Fruit fly (Drosophila melanogaster) whole organism, embryonic: Measurements from ENCODE around the gene CG46523.

Source experiments
- Ada2b ChIP-seq: fragments of 200-800 bp; sonication (Bioruptor generic); IDR thresholded peaks from 2 replicates; pipeline ENCODE4 v1.3.6; 2022; ENCODE audit warnings: missing biosample characterization, missing genetic modification characterization
- Antp ChIP-seq: fragments of 200-800 bp; sonication (Bioruptor generic); optimal IDR thresholded peaks from 3 replicates; lab custom pipeline; 2016; ENCODE audit warnings: missing biosample characterization, missing genetic modification characterization
- Bdp1 ChIP-seq: fragments of 200-800 bp; sonication (Bioruptor generic); optimal IDR thresholded peaks from 3 replicates; lab custom pipeline; 2016; ENCODE audit warnings: missing biosample characterization, missing genetic modification characterization
- Bgb ChIP-seq: fragments of 200-800 bp; sonication (Bioruptor generic); IDR thresholded peaks from 2 replicates; pipeline ENCODE4 v1.3.6; 2022; ENCODE audit warnings: missing biosample characterization, missing genetic modification characterization; ENCODE audit not compliant: partially characterized antibody
- CG10274 ChIP-seq: fragments of 200-800 bp; sonication (Bioruptor generic); optimal IDR thresholded peaks from 3 replicates; lab custom pipeline; 2017; ENCODE audit warnings: missing biosample characterization, mild to moderate bottlenecking, missing genetic modification characterization
- CG10431 ChIP-seq: fragments of 200-800 bp; sonication (Bioruptor generic); optimal IDR thresholded peaks from 3 replicates; lab custom pipeline; 2018; ENCODE audit warnings: missing biosample characterization, mild to moderate bottlenecking, missing genetic modification characterization
- CG12769 ChIP-seq: fragments of 200-800 bp; sonication (Bioruptor generic); optimal IDR thresholded peaks from 2 replicates; lab custom pipeline; 2019; ENCODE audit warnings: missing biosample characterization, mild to moderate bottlenecking, missing genetic modification characterization, moderate library complexity
- CG15011 ChIP-seq: fragments of 200-800 bp; sonication (Bioruptor generic); optimal IDR thresholded peaks from 3 replicates; lab custom pipeline; 2018; ENCODE audit warnings: missing biosample characterization, mild to moderate bottlenecking, missing genetic modification characterization
- CG1529 ChIP-seq: fragments of 200-800 bp; sonication (Bioruptor generic); optimal IDR thresholded peaks from 3 replicates; lab custom pipeline; 2018; ENCODE audit warnings: missing biosample characterization, missing genetic modification characterization
- CG17568 ChIP-seq: fragments of 200-800 bp; sonication (Bioruptor generic); optimal IDR thresholded peaks from 2 replicates; lab custom pipeline; 2018; ENCODE audit warnings: missing biosample characterization, mild to moderate bottlenecking, missing genetic modification characterization, moderate library complexity
- CG17802 ChIP-seq: fragments of 200-800 bp; sonication (Bioruptor generic); optimal IDR thresholded peaks from 2 replicates; lab custom pipeline; 2018; ENCODE audit warnings: missing biosample characterization, mild to moderate bottlenecking, missing genetic modification characterization, moderate library complexity
- CG1832 ChIP-seq: fragments of 200-800 bp; sonication (Bioruptor generic); optimal IDR thresholded peaks from 2 replicates; lab custom pipeline; 2017; ENCODE audit warnings: missing biosample characterization, mild to moderate bottlenecking, missing genetic modification characterization, inconsistent platforms
- CG2120 ChIP-seq: fragments of 200-800 bp; sonication (Bioruptor generic); optimal IDR thresholded peaks from 3 replicates; lab custom pipeline; 2016; ENCODE audit warnings: missing biosample characterization, missing genetic modification characterization
- CG31224 ChIP-seq: fragments of 200-800 bp; sonication (Bioruptor generic); IDR thresholded peaks from 2 replicates; pipeline ENCODE4 v1.3.6; 2022; ENCODE audit warnings: missing biosample characterization, missing genetic modification characterization
- CG3726 ChIP-seq: fragments of 200-800 bp; sonication (Bioruptor generic); IDR thresholded peaks from 3 replicates; pipeline ENCODE4, ENCODE4 v1.3.6; 2022; ENCODE audit warnings: missing biosample characterization, missing genetic modification characterization
- CG4820 ChIP-seq: fragments of 200-800 bp; sonication (Bioruptor generic); optimal IDR thresholded peaks from 3 replicates; lab custom pipeline; 2016; ENCODE audit warnings: missing biosample characterization, missing genetic modification characterization
- CG5953 ChIP-seq: fragments of 200-800 bp; sonication (Bioruptor generic); IDR thresholded peaks from 2 replicates; pipeline ENCODE4 v1.3.6; 2022; ENCODE audit warnings: missing biosample characterization, missing genetic modification characterization
- CG6175 ChIP-seq: fragments of 200-800 bp; sonication (Bioruptor generic); IDR thresholded peaks from 3 replicates; pipeline ENCODE4 v1.3.6; 2022; ENCODE audit warnings: missing biosample characterization, missing genetic modification characterization
- CG6272 ChIP-seq: fragments of 200-800 bp; sonication (Bioruptor generic); IDR thresholded peaks from 2 replicates; pipeline ENCODE4 v1.3.6; 2022; ENCODE audit warnings: missing biosample characterization, missing genetic modification characterization
- CG6813 ChIP-seq: fragments of 200-800 bp; sonication (Bioruptor generic); optimal IDR thresholded peaks from 2 replicates; lab custom pipeline; 2017; ENCODE audit warnings: missing biosample characterization, missing genetic modification characterization, mild to moderate bottlenecking, moderate library complexity, missing genetic modification reagents
- CG7556 ChIP-seq: fragments of 200-800 bp; sonication (Bioruptor generic); optimal IDR thresholded peaks from 2 replicates; lab custom pipeline; 2017; ENCODE audit warnings: missing biosample characterization, mild to moderate bottlenecking, missing genetic modification characterization
- CG7745 ChIP-seq: fragments of 200-800 bp; sonication (Bioruptor generic); optimal IDR thresholded peaks from 2 replicates; lab custom pipeline; 2018; ENCODE audit warnings: missing biosample characterization, mild to moderate bottlenecking, missing genetic modification characterization, moderate library complexity
- CG7987 ChIP-seq: fragments of 200-800 bp; sonication (Bioruptor generic); optimal IDR thresholded peaks from 2 replicates; lab custom pipeline; 2018; ENCODE audit warnings: missing biosample characterization, mild to moderate bottlenecking, missing genetic modification characterization, moderate library complexity
- CG8944 ChIP-seq: fragments of 200-800 bp; sonication (Bioruptor generic); optimal IDR thresholded peaks from 3 replicates; lab custom pipeline; 2016; ENCODE audit warnings: missing biosample characterization, missing genetic modification characterization
- Gsc ChIP-seq: fragments of 200-800 bp; sonication (Bioruptor generic); IDR thresholded peaks from 2 replicates; pipeline ENCODE4 v1.3.6; 2022; ENCODE audit warnings: missing biosample characterization, missing genetic modification characterization
- Gug ChIP-seq: fragments of 200-800 bp; sonication (Bioruptor generic); IDR thresholded peaks from 4 replicates; pipeline ENCODE4 v1.3.6; 2022; ENCODE audit warnings: missing biosample characterization, missing genetic modification characterization
- Hr51 ChIP-seq, 2 experiments: fragments of 200-800 bp; sonication (Bioruptor generic); optimal IDR thresholded peaks; 2 replicates in 1 of 2; 3 replicates in 1 of 2; lab custom pipeline; 2016 to 2018; ENCODE audit warnings: missing biosample characterization in 2 of 2, missing genetic modification characterization in 2 of 2, mild to moderate bottlenecking in 1 of 2, moderate library complexity in 1 of 2
- Hsf ChIP-seq: fragments of 200-800 bp; sonication (Bioruptor generic); optimal IDR thresholded peaks from 3 replicates; lab custom pipeline; 2016; ENCODE audit warnings: missing biosample characterization, missing genetic modification characterization
- Mrtf ChIP-seq: fragments of 200-800 bp; sonication (Bioruptor generic); IDR thresholded peaks from 3 replicates; pipeline ENCODE4 v1.3.6; 2022; ENCODE audit warnings: missing biosample characterization, missing genetic modification characterization
- Myb ChIP-seq: fragments of 200-800 bp; sonication (Bioruptor generic); optimal IDR thresholded peaks from 2 replicates; lab custom pipeline; 2016; ENCODE audit warnings: missing biosample characterization, missing genetic modification characterization
- NC2β ChIP-seq: fragments of 200-800 bp; sonication (Bioruptor generic); optimal IDR thresholded peaks from 2 replicates; lab custom pipeline; 2016; ENCODE audit warnings: missing biosample characterization, missing genetic modification characterization
- Opbp ChIP-seq: fragments of 200-800 bp; sonication (Bioruptor generic); IDR thresholded peaks from 3 replicates; pipeline ENCODE4 v1.3.6; 2022; ENCODE audit warnings: missing biosample characterization, missing genetic modification characterization; ENCODE audit not compliant: partially characterized antibody
- Six4 ChIP-seq: fragments of 200-800 bp; sonication (Bioruptor generic); optimal IDR thresholded peaks from 2 replicates; lab custom pipeline; 2016; ENCODE audit warnings: missing biosample characterization, missing genetic modification characterization
- ara ChIP-seq: fragments of 200-800 bp; sonication (Bioruptor generic); IDR thresholded peaks from 2 replicates; pipeline ENCODE4 v1.3.6; 2022; ENCODE audit warnings: missing biosample characterization, missing genetic modification characterization
- bowl ChIP-seq: fragments of 200-800 bp; sonication (Bioruptor generic); IDR thresholded peaks from 2 replicates; pipeline ENCODE4 v1.3.6; 2022; ENCODE audit warnings: missing biosample characterization, missing genetic modification characterization
- btn ChIP-seq: fragments of 200-800 bp; sonication (Bioruptor generic); optimal IDR thresholded peaks from 2 replicates; lab custom pipeline; 2016; ENCODE audit warnings: missing biosample characterization, missing genetic modification characterization
- cas ChIP-seq: fragments of 200-800 bp; sonication (Bioruptor generic); IDR thresholded peaks from 2 replicates; pipeline ENCODE4 v1.3.6; 2022; ENCODE audit warnings: missing biosample characterization, missing genetic modification characterization
- cg ChIP-seq: fragments of 200-800 bp; sonication (Bioruptor generic); optimal IDR thresholded peaks from 3 replicates; lab custom pipeline; 2019; ENCODE audit warnings: missing biosample characterization, mild to moderate bottlenecking, missing genetic modification characterization, moderate library complexity
- exex ChIP-seq: fragments of 200-800 bp; sonication (Bioruptor generic); optimal IDR thresholded peaks from 4 replicates; lab custom pipeline; 2018; ENCODE audit warnings: missing biosample characterization, mild to moderate bottlenecking, missing genetic modification characterization, moderate library complexity
- gce ChIP-seq: fragments of 200-800 bp; sonication (Bioruptor generic); IDR thresholded peaks from 3 replicates; pipeline ENCODE4 v1.3.6; 2022; ENCODE audit warnings: missing biosample characterization, missing genetic modification characterization
- lbe ChIP-seq: fragments of 200-800 bp; sonication (Bioruptor generic); optimal IDR thresholded peaks from 2 replicates; lab custom pipeline; 2016; ENCODE audit warnings: missing biosample characterization, mild to moderate bottlenecking, missing genetic modification characterization
- lilli ChIP-seq: fragments of 200-800 bp; sonication (Bioruptor generic); optimal IDR thresholded peaks from 3 replicates; lab custom pipeline; 2016; ENCODE audit warnings: missing biosample characterization, missing genetic modification characterization
- lola ChIP-seq, 3 experiments: fragments of >200 bp in 2 of 3; fragments of 200-800 bp in 1 of 3; sonication (Bioruptor generic) in 1 of 3; optimal IDR thresholded peaks; 2 replicates each; lab custom pipeline; 2017 to 2019; ENCODE audit warnings: missing biosample characterization in 3 of 3, missing genetic modification characterization in 3 of 3, mild to moderate bottlenecking in 1 of 3, moderate library complexity in 1 of 3
- salm ChIP-seq: fragments of 200-800 bp; sonication (Bioruptor generic); optimal IDR thresholded peaks from 2 replicates; lab custom pipeline; 2018; ENCODE audit warnings: missing biosample characterization, mild to moderate bottlenecking, missing genetic modification characterization
- seq ChIP-seq: fragments of 200-800 bp; sonication (Bioruptor generic); IDR thresholded peaks from 2 replicates; pipeline ENCODE4 v1.3.6; 2022; ENCODE audit warnings: missing biosample characterization, missing genetic modification characterization
- sim ChIP-seq: fragments of 200-800 bp; sonication (Bioruptor generic); IDR thresholded peaks from 2 replicates; pipeline ENCODE4 v1.3.6; 2022; ENCODE audit warnings: missing biosample characterization, missing genetic modification characterization
- slbo ChIP-seq: fragments of 200-800 bp; sonication (Bioruptor generic); IDR thresholded peaks from 2 replicates; pipeline ENCODE4 v1.3.6; 2022; ENCODE audit warnings: missing biosample characterization, missing genetic modification characterization
- sug ChIP-seq: fragments of 200-800 bp; optimal IDR thresholded peaks from 2 replicates; lab custom pipeline; 2019; ENCODE audit warnings: missing biosample characterization, mild to moderate bottlenecking, missing genetic modification characterization, moderate library complexity
- tap ChIP-seq: fragments of 200-800 bp; optimal IDR thresholded peaks from 3 replicates; lab custom pipeline; 2019; ENCODE audit warnings: missing biosample characterization, mild to moderate bottlenecking, missing genetic modification characterization, moderate library complexity
- tna ChIP-seq: fragments of 200-800 bp; sonication (Bioruptor generic); IDR thresholded peaks from 2 replicates; pipeline ENCODE4 v1.3.6; 2022; ENCODE audit warnings: missing biosample characterization, missing genetic modification characterization; ENCODE audit not compliant: partially characterized antibody
- vnd ChIP-seq: fragments of 200-800 bp; sonication (Bioruptor generic); IDR thresholded peaks from 3 replicates; pipeline ENCODE4 v1.3.6; 2022; ENCODE audit warnings: missing biosample characterization, missing genetic modification characterization; ENCODE audit not compliant: partially characterized antibody
- vvl ChIP-seq: fragments of 200-800 bp; sonication (Bioruptor generic); IDR thresholded peaks from 2 replicates; pipeline ENCODE4 v1.3.6; 2022; ENCODE audit warnings: missing biosample characterization, missing genetic modification characterization

The CG46523 gene

dm6 chr3L:1885436-1885835 lies 53.5 kb downstream of the CG46523 start, which contains the start of gene Tmhs (continued):
- TF ChIP-seq ara: no peak
- no peak for TF ChIP-seq lola (GFP tag; optimal IDR thresholded peaks at IDR 0.05; lab: Kevin White, UChicago)
- TF ChIP-seq CG10431 (GFP tag; lab: Kevin White, UChicago): no peak
- peak; percentile 8 for TF ChIP-seq CG1832 (GFP tag; lab: Kevin White, UChicago)
- TF ChIP-seq CG10274 (GFP tag; lab: Kevin White, UChicago): no peak
- no peak for TF ChIP-seq tap (tag; lab: Kevin White, UChicago)
- no peak for TF ChIP-seq Hsf (GFP tag; lab: Kevin White, UChicago)
- TF ChIP-seq Gsc (GFP tag; lab: Robert Waterston, UW): no peak
- no peak for TF ChIP-seq CG3726 (GFP tag; lab: Robert Waterston, UW)
- no peak for TF ChIP-seq Ada2b (GFP tag; lab: Robert Waterston, UW)
- no peak for TF ChIP-seq Mrtf (GFP tag; lab: Robert Waterston, UW)
- no peak for TF ChIP-seq salm (tag; lab: Kevin White, UChicago)
- TF ChIP-seq Hr51 (GFP tag; optimal IDR thresholded peaks at IDR 0.05; lab: Kevin White, UChicago): no peak
- TF ChIP-seq cas (GFP tag; lab: Robert Waterston, UW): no peak
- no peak for TF ChIP-seq CG6175 (GFP tag; lab: Robert Waterston, UW)
- TF ChIP-seq cg (GFP tag; lab: Kevin White, UChicago): peak; percentile 88
- no peak for TF ChIP-seq Opbp (GFP tag; lab: Robert Waterston, UW)
- no peak for TF ChIP-seq CG17802 (tag; lab: Kevin White, UChicago)
- TF ChIP-seq CG7745 (tag; lab: Kevin White, UChicago): no peak
- no peak for TF ChIP-seq CG7556 (GFP tag; lab: Kevin White, UChicago)
- no peak for TF ChIP-seq sug (tag; lab: Kevin White, UChicago)
- no peak for TF ChIP-seq bowl (GFP tag; lab: Robert Waterston, UW)
- TF ChIP-seq gce (GFP tag; lab: Robert Waterston, UW): no peak
- TF ChIP-seq sim (GFP tag; lab: Robert Waterston, UW): no peak
- TF ChIP-seq vvl (GFP tag; lab: Robert Waterston, UW): peak; percentile 72
- no peak for TF ChIP-seq Myb
- no peak for TF ChIP-seq CG15011 (GFP tag; lab: Kevin White, UChicago)
- TF ChIP-seq lilli (GFP tag; lab: Kevin White, UChicago): no peak
- TF ChIP-seq NC2β (GFP tag; lab: Kevin White, UChicago): no peak
- no peak for TF ChIP-seq CG17568
- no peak for TF ChIP-seq CG8944 (GFP tag; lab: Kevin White, UChicago)
- TF ChIP-seq CG12769 (tag; lab: Kevin White, UChicago): peak; percentile 90
- TF ChIP-seq CG1529 (GFP tag; lab: Kevin White, UChicago): no peak
- no peak for TF ChIP-seq lbe (GFP tag; lab: Kevin White, UChicago)
- TF ChIP-seq Gug (GFP tag; lab: Robert Waterston, UW): no peak
- TF ChIP-seq CG6813 (GFP tag; lab: Kevin White, UChicago): no peak
- TF ChIP-seq tna (GFP tag; lab: Robert Waterston, UW): no peak
- no peak for TF ChIP-seq vnd (GFP tag; lab: Robert Waterston, UW)
- no peak for TF ChIP-seq btn
- TF ChIP-seq exex: no peak
- no peak for TF ChIP-seq seq (GFP tag; lab: Robert Waterston, UW)
- no peak for TF ChIP-seq CG31224 (GFP tag; lab: Robert Waterston, UW)
- no peak for TF ChIP-seq CG6272 (GFP tag; lab: Robert Waterston, UW)
- no peak for TF ChIP-seq slbo (GFP tag; lab: Robert Waterston, UW)
- no peak for TF ChIP-seq CG7987 (GFP tag; lab: Kevin White, UChicago)
- no peak for TF ChIP-seq CG5953 (GFP tag; lab: Robert Waterston, UW)
- no peak for TF ChIP-seq Bdp1 (GFP tag; lab: Kevin White, UChicago)
- no peak for TF ChIP-seq Six4
- no peak for TF ChIP-seq Bgb (GFP tag; lab: Robert Waterston, UW)
- no peak for TF ChIP-seq CG4820 (GFP tag; lab: Kevin White, UChicago)
- TF ChIP-seq CG2120 (GFP tag; lab: Kevin White, UChicago): no peak
- TF ChIP-seq Antp (GFP tag; lab: Kevin White, UChicago): no peak
